Worm (Caenorhabditis elegans): ENCODE results near the gene T04C12.33.

ce11 chrV:11078104-11078724, 26.2 kb downstream of the T04C12.33 start, which contains the start of gene act-2:
- TF ChIP-seq nhr-12 (tag; optimal IDR thresholded peaks at IDR 0.05) = no peak
- no peak for TF ChIP-seq nhr-76 (tag; optimal IDR thresholded peaks at IDR 0.05)

Data from whole organism, mixed stage, embryonic.